Worm (Caenorhabditis elegans) whole organism, late embryonic: ENCODE results near the gene lys-10.

Source experiments
- Y22D7AL.16 ChIP-seq: sonication (generic microtip); optimal IDR thresholded peaks from 2 replicates; lab custom pipeline; 2016; ENCODE audit warnings: missing genetic modification characterization, missing compliant biosample characterization
- ama-1 ChIP-seq: fragments of 150-350 bp; optimal IDR thresholded peaks from 2 replicates; lab custom pipeline; 2014
- ceh-6 ChIP-seq: fragments of 200-800 bp; sonication (Bioruptor generic); optimal IDR thresholded peaks from 2 replicates; lab custom pipeline; 2018; ENCODE audit warnings: mild to moderate bottlenecking, missing genetic modification characterization, missing compliant biosample characterization
- elt-4 ChIP-seq: sonication (generic microtip); optimal IDR thresholded peaks from 2 replicates; lab custom pipeline; 2016; ENCODE audit warnings: missing genetic modification characterization, missing compliant biosample characterization
- eyg-1 ChIP-seq: sonication (generic microtip); optimal IDR thresholded peaks from 2 replicates; lab custom pipeline; 2016; ENCODE audit warnings: missing genotype, missing genetic modification characterization, missing compliant biosample characterization
- madf-2 ChIP-seq: sonication (generic microtip); optimal IDR thresholded peaks from 2 replicates; lab custom pipeline; 2017; ENCODE audit warnings: missing genetic modification characterization, missing compliant biosample characterization
- nhr-11 ChIP-seq: fragments of 150-350 bp; optimal IDR thresholded peaks from 2 replicates; lab custom pipeline; 2014; ENCODE audit warnings: missing biosample characterization, missing genetic modification characterization
- npax-4 ChIP-seq: sonication (generic microtip); optimal IDR thresholded peaks from 2 replicates; lab custom pipeline; 2016; ENCODE audit warnings: missing genetic modification characterization, missing compliant biosample characterization
- pha-2 ChIP-seq: sonication (generic microtip); optimal IDR thresholded peaks from 2 replicates; lab custom pipeline; 2017; ENCODE audit warnings: mild to moderate bottlenecking, missing genetic modification characterization, missing compliant biosample characterization
- pha-4 ChIP-seq: fragments of 150-350 bp; optimal IDR thresholded peaks from 2 replicates; lab custom pipeline; 2018; ENCODE audit warnings: missing biosample characterization, missing genetic modification reagents, missing genetic modification characterization
- unc-86 ChIP-seq: sonication (generic microtip); optimal IDR thresholded peaks from 2 replicates; lab custom pipeline; 2016; ENCODE audit warnings: missing genetic modification characterization, missing compliant biosample characterization

DNA sequence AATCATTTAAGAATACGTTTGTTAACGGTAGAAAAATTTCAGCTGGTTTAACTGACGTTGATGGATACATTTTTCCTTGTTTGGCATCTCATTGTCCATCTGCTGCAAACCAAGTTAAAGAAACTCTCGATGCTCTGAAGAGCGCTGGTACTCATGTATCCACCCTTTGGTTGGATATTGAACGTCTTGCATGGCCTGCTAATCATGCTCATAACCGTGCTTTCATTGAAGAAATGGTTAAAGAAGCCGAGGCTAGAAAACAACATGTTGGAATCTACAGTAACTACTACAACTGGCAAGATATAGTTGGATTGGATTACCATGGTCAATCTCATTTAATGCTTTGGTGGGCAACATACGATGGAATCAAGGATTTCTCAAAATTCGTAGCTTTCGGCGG is 408 bp downstream of the lys-10 start:
- TF ChIP-seq elt-4 (tag; lab: Kevin White, UChicago) (no peak), pha-4 (tag; lab: Kevin White, UChicago) (no peak), nhr-11 (tag; lab: Kevin White, UChicago) (no peak), madf-2 (tag; lab: Kevin White, UChicago) (no peak), ceh-6 (GFP tag; lab: Kevin White, UChicago) (no peak), unc-86 (tag; lab: Kevin White, UChicago) (no peak), eyg-1 (tag; lab: Kevin White, UChicago) (no peak), npax-4 (tag; lab: Kevin White, UChicago) (no peak), pha-2 (tag; lab: Kevin White, UChicago) (no peak), ama-1 (lab: Kevin White, UChicago) (no peak), Y22D7AL.16 (no peak)
